Fruit fly (Drosophila melanogaster): ENCODE data around the gene Acp63F.

- TF ChIP-seq CTCF (optimal IDR thresholded peaks at IDR 0.05) (peak; percentile 93 to 95), CG8478 (optimal IDR thresholded peaks at IDR 0.05) (no peak)
Measured at dm6 chr3L:3767825-3768224, 48.3 kb downstream of the Acp63F start.

Data from S2 (cell line).